Worm (Caenorhabditis elegans): Measurements from ENCODE around the gene tph-1.

ce11 chrII:7545364-7545763 is 3.8 kb upstream of the tph-1 start:
- TF ChIP-seq lsy-2 (tag; optimal IDR thresholded peaks at IDR 0.05) (no peak), ceh-43 (GFP tag; optimal IDR thresholded peaks at IDR 0.05) (no peak), unc-39 (tag; optimal IDR thresholded peaks at IDR 0.05) (no peak), snpc-4 (tag; optimal IDR thresholded peaks at IDR 0.05) (no peak), flh-1 (GFP tag; optimal IDR thresholded peaks at IDR 0.05) (no peak), cnd-1 (tag; optimal IDR thresholded peaks at IDR 0.05) (no peak), mls-2 (tag; optimal IDR thresholded peaks at IDR 0.05) (no peak), unc-62 (GFP tag; optimal IDR thresholded peaks at IDR 0.05) (no peak), nhr-237 (tag; optimal IDR thresholded peaks at IDR 0.05) (no peak), lin-13 (tag; optimal IDR thresholded peaks at IDR 0.05) (no peak), elt-3 (tag; optimal IDR thresholded peaks at IDR 0.05) (no peak), ztf-11 (tag; optimal IDR thresholded peaks at IDR 0.05) (no peak), drap-1 (GFP tag; optimal IDR thresholded peaks at IDR 0.05) (no peak)

All from whole organism, mixed stage, embryonic.